Worm (Caenorhabditis elegans) whole organism, late embryonic: Measurements from ENCODE around the gene C18E9.5.

ENCODE experiments used
- C08G9.2 ChIP-seq: sonication (generic microtip); optimal IDR thresholded peaks from 2 replicates; lab custom pipeline; 2016; ENCODE audit warnings: mild to moderate bottlenecking, missing genetic modification characterization, moderate library complexity, missing compliant biosample characterization
- K09A11.1 ChIP-seq: sonication (generic microtip); optimal IDR thresholded peaks from 2 replicates; lab custom pipeline; 2017; ENCODE audit warnings: antibody characterized with exemption, mild to moderate bottlenecking, missing genetic modification characterization, missing compliant biosample characterization; ENCODE audit not compliant: insufficient read depth
- ahr-1 ChIP-seq: sonication (generic microtip); optimal IDR thresholded peaks from 2 replicates; lab custom pipeline; 2016; ENCODE audit warnings: missing genetic modification characterization, missing compliant biosample characterization
- ama-1 ChIP-seq: fragments of 150-350 bp; optimal IDR thresholded peaks from 2 replicates; lab custom pipeline; 2014
- ceh-18 ChIP-seq: sonication (generic microtip); optimal IDR thresholded peaks from 2 replicates; lab custom pipeline; 2016; ENCODE audit warnings: missing genetic modification characterization, missing compliant biosample characterization
- ceh-19 ChIP-seq: fragments of 200-800 bp; sonication (Bioruptor generic); optimal IDR thresholded peaks from 2 replicates; lab custom pipeline; 2018; ENCODE audit warnings: mild to moderate bottlenecking, missing genetic modification characterization, missing compliant biosample characterization
- ceh-2 ChIP-seq: sonication (generic microtip); optimal IDR thresholded peaks from 2 replicates; lab custom pipeline; 2016; ENCODE audit warnings: missing genotype, missing genetic modification characterization, missing compliant biosample characterization
- ceh-22 ChIP-seq: sonication (generic microtip); optimal IDR thresholded peaks from 2 replicates; lab custom pipeline; 2017; ENCODE audit warnings: missing biosample characterization, missing genetic modification characterization
- ceh-30 ChIP-seq: fragments of 150-350 bp; optimal IDR thresholded peaks from 2 replicates; lab custom pipeline; 2014; ENCODE audit warnings: missing biosample characterization, missing genetic modification characterization
- ceh-34 ChIP-seq: sonication (generic microtip); optimal IDR thresholded peaks from 2 replicates; lab custom pipeline; 2016; ENCODE audit warnings: mild to moderate bottlenecking, missing genetic modification characterization, missing compliant biosample characterization
- ceh-48 ChIP-seq: sonication (generic microtip); optimal IDR thresholded peaks from 2 replicates; lab custom pipeline; 2016; ENCODE audit warnings: missing genetic modification characterization, inconsistent platforms, missing compliant biosample characterization
- ceh-6 ChIP-seq: fragments of 200-800 bp; sonication (Bioruptor generic); optimal IDR thresholded peaks from 2 replicates; lab custom pipeline; 2018; ENCODE audit warnings: mild to moderate bottlenecking, missing genetic modification characterization, missing compliant biosample characterization
- ceh-9 ChIP-seq: sonication (generic microtip); optimal IDR thresholded peaks from 2 replicates; lab custom pipeline; 2016; ENCODE audit warnings: mild to moderate bottlenecking, missing genetic modification characterization, inconsistent platforms, missing compliant biosample characterization
- dmd-4 ChIP-seq: sonication (generic microtip); optimal IDR thresholded peaks from 2 replicates; lab custom pipeline; 2016; ENCODE audit warnings: borderline replicate concordance, missing genetic modification characterization, missing compliant biosample characterization
- elt-2 ChIP-seq: sonication (generic microtip); optimal IDR thresholded peaks from 2 replicates; lab custom pipeline; 2016; ENCODE audit warnings: missing genetic modification reagents, missing genetic modification characterization, missing compliant biosample characterization
- eyg-1 ChIP-seq: sonication (generic microtip); optimal IDR thresholded peaks from 2 replicates; lab custom pipeline; 2016; ENCODE audit warnings: missing genotype, missing genetic modification characterization, missing compliant biosample characterization
- fax-1 ChIP-seq: sonication (generic microtip); optimal IDR thresholded peaks from 2 replicates; lab custom pipeline; 2016; ENCODE audit warnings: missing genotype, missing genetic modification characterization, missing compliant biosample characterization
- gmeb-2 ChIP-seq: sonication (generic microtip); optimal IDR thresholded peaks from 2 replicates; lab custom pipeline; 2016; ENCODE audit warnings: missing genetic modification characterization, inconsistent platforms, missing compliant biosample characterization
- hlh-30 ChIP-seq: sonication (generic microtip); optimal IDR thresholded peaks from 2 replicates; lab custom pipeline; 2017; ENCODE audit warnings: antibody characterized with exemption, missing genetic modification characterization, missing compliant biosample characterization; ENCODE audit not compliant: insufficient read depth
- hlh-6 ChIP-seq: sonication (generic microtip); optimal IDR thresholded peaks from 2 replicates; lab custom pipeline; 2016; ENCODE audit warnings: missing genotype, missing genetic modification characterization, missing compliant biosample characterization
- lim-6 ChIP-seq: sonication (generic microtip); optimal IDR thresholded peaks from 2 replicates; lab custom pipeline; 2016; ENCODE audit warnings: missing genetic modification characterization, missing compliant biosample characterization
- lin-11 ChIP-seq: fragments of 200-800 bp; sonication (Bioruptor generic); optimal IDR thresholded peaks from 2 replicates; lab custom pipeline; 2018; ENCODE audit warnings: mild to moderate bottlenecking, missing genetic modification characterization, missing compliant biosample characterization
- mec-3 ChIP-seq: sonication (generic microtip); optimal IDR thresholded peaks from 2 replicates; lab custom pipeline; 2016; ENCODE audit warnings: borderline replicate concordance, missing genetic modification characterization, missing compliant biosample characterization
- nhr-11 ChIP-seq: fragments of 150-350 bp; optimal IDR thresholded peaks from 2 replicates; lab custom pipeline; 2014; ENCODE audit warnings: missing biosample characterization, missing genetic modification characterization
- nhr-232 ChIP-seq: sonication (generic microtip); optimal IDR thresholded peaks from 2 replicates; lab custom pipeline; 2016; ENCODE audit warnings: missing genetic modification characterization, missing compliant biosample characterization
- npax-4 ChIP-seq: sonication (generic microtip); optimal IDR thresholded peaks from 2 replicates; lab custom pipeline; 2016; ENCODE audit warnings: missing genetic modification characterization, missing compliant biosample characterization
- pag-3 ChIP-seq: sonication (generic microtip); optimal IDR thresholded peaks from 2 replicates; lab custom pipeline; 2016; ENCODE audit warnings: missing compliant biosample characterization, missing genetic modification characterization, borderline replicate concordance
- pat-9 ChIP-seq: fragments of 200-800 bp; sonication (Bioruptor generic); optimal IDR thresholded peaks from 2 replicates; lab custom pipeline; 2018; ENCODE audit warnings: mild to moderate bottlenecking, missing genetic modification characterization, moderate library complexity, missing compliant biosample characterization
- pax-1 ChIP-seq: fragments of 150-350 bp; optimal IDR thresholded peaks from 2 replicates; lab custom pipeline; 2014; ENCODE audit warnings: missing biosample characterization, missing genetic modification characterization
- pha-2 ChIP-seq: sonication (generic microtip); optimal IDR thresholded peaks from 2 replicates; lab custom pipeline; 2017; ENCODE audit warnings: mild to moderate bottlenecking, missing genetic modification characterization, missing compliant biosample characterization
- pqm-1 ChIP-seq: sonication (generic microtip); optimal IDR thresholded peaks from 2 replicates; lab custom pipeline; 2016; ENCODE audit warnings: missing genetic modification characterization, missing compliant biosample characterization
- pros-1 ChIP-seq: fragments of 150-350 bp; optimal IDR thresholded peaks from 2 replicates; lab custom pipeline; 2014; ENCODE audit warnings: missing biosample characterization, missing genetic modification reagents, missing genetic modification characterization
- sox-2 ChIP-seq: fragments of 200-800 bp; sonication (Bioruptor generic); IDR thresholded peaks from 2 replicates; pipeline ENCODE4 v1.3.6; 2022; ENCODE audit warnings: missing genetic modification reagents, missing genetic modification characterization, missing compliant biosample characterization
- tbx-2 ChIP-seq: sonication (generic microtip); optimal IDR thresholded peaks from 2 replicates; lab custom pipeline; 2016; ENCODE audit warnings: missing genetic modification characterization, missing compliant biosample characterization
- ttx-3 ChIP-seq: sonication (generic microtip); optimal IDR thresholded peaks from 2 replicates; lab custom pipeline; 2016; ENCODE audit warnings: missing genetic modification reagents, missing genetic modification characterization, missing compliant biosample characterization
- unc-42 ChIP-seq: sonication (generic microtip); optimal IDR thresholded peaks from 2 replicates; lab custom pipeline; 2016; ENCODE audit warnings: missing genotype, missing genetic modification characterization, missing compliant biosample characterization
- unc-86 ChIP-seq: sonication (generic microtip); optimal IDR thresholded peaks from 2 replicates; lab custom pipeline; 2016; ENCODE audit warnings: missing genetic modification characterization, missing compliant biosample characterization

C18E9.5 gene

ce11 chrII:8969251-8970183, at the start of gene C18E9.5, which contains the start of gene szy-20 (continued):
- TF ChIP-seq gmeb-2 (tag; lab: Kevin White, UChicago) (no peak), ama-1 (lab: Kevin White, UChicago) (no peak), ceh-19 (GFP tag; lab: Kevin White, UChicago) (peak; percentile 34), npax-4 (no peak), eyg-1 (tag; lab: Kevin White, UChicago) (no peak), dmd-4 (tag; lab: Kevin White, UChicago) (no peak), ceh-18 (peak; percentile 47), ceh-2 (tag; lab: Kevin White, UChicago) (peak; percentile 24), pros-1 (no peak), elt-2 (tag; lab: Kevin White, UChicago) (peak; percentile 26), hlh-6 (tag; lab: Kevin White, UChicago) (no peak), nhr-232 (tag; lab: Kevin White, UChicago) (peak; percentile 0), C08G9.2 (tag; lab: Kevin White, UChicago) (no peak), unc-42 (tag; lab: Kevin White, UChicago) (peak; percentile 67), ahr-1 (tag; lab: Kevin White, UChicago) (no peak), nhr-11 (no peak), unc-86 (tag; lab: Kevin White, UChicago) (peak; percentile 35), lim-6 (tag; lab: Kevin White, UChicago) (no peak), hlh-30 (tag; lab: Kevin White, UChicago) (peak; percentile 21)
- TF ChIP-seq, all 69 proteins: peak for 23

- TF ChIP-seq ttx-3 (tag; lab: Kevin White, UChicago) (no peak), lin-11 (no peak), ceh-6 (GFP tag; lab: Kevin White, UChicago) (no peak), nhr-11 (no peak), ceh-9 (tag; lab: Kevin White, UChicago) (no peak), fax-1 (tag; lab: Kevin White, UChicago) (no peak), ceh-19 (GFP tag; lab: Kevin White, UChicago) (no peak), ceh-30 (tag; lab: Kevin White, UChicago) (no peak), pqm-1 (tag; lab: Kevin White, UChicago) (no peak), K09A11.1 (tag; lab: Kevin White, UChicago) (no peak), ceh-22 (tag; lab: Kevin White, UChicago) (no peak)
These were observed 49.5 kb upstream of the C18E9.5 start for ce11 chrII:8920315-8920714.

ce11 chrII:8920955-8921354, 48.8 kb upstream of the C18E9.5 start:
- TF ChIP-seq npax-4, result no peak
- peak; percentile 57 for TF ChIP-seq unc-42 (tag; lab: Kevin White, UChicago)

ce11 chrII:8921456-8921855, 48.3 kb upstream of the C18E9.5 start:
- TF ChIP-seq hlh-6 (tag; lab: Kevin White, UChicago) (no peak), pat-9 (tag; lab: Kevin White, UChicago) (no peak), pag-3 (no peak), ceh-34 (no peak), unc-86 (tag; lab: Kevin White, UChicago) (no peak), pax-1 (no peak), dmd-4 (tag; lab: Kevin White, UChicago) (no peak), tbx-2 (tag; lab: Kevin White, UChicago) (no peak), mec-3 (no peak), pha-2 (tag; lab: Kevin White, UChicago) (no peak), sox-2 (GFP tag; lab: Robert Waterston, UW) (no peak), lim-6 (tag; lab: Kevin White, UChicago) (no peak), ttx-3 (tag; lab: Kevin White, UChicago) (no peak), ceh-48 (tag; lab: Kevin White, UChicago) (no peak), lin-11 (no peak)
